Fruit fly (Drosophila melanogaster) whole organism, embryonic: ENCODE measurements around the gene CG15024.
A peak's percentile ranks its signal among the peaks of the same experiment; 100 is the strongest.

Source experiments
- Adf1 ChIP-seq: fragments of 200-800 bp; sonication (Bioruptor generic); IDR thresholded peaks from 2 replicates; pipeline ENCODE4 v1.3.6; 2022; ENCODE audit warnings: missing biosample characterization, missing genetic modification characterization
- CG10321 ChIP-seq: fragments of 200-800 bp; sonication (Bioruptor generic); IDR thresholded peaks from 2 replicates; pipeline ENCODE4 v1.3.6; 2022; ENCODE audit warnings: missing biosample characterization, missing genetic modification characterization
- CG12155 ChIP-seq: fragments of 200-800 bp; sonication (Bioruptor generic); optimal IDR thresholded peaks from 3 replicates; lab custom pipeline; 2016; ENCODE audit warnings: missing biosample characterization, missing genetic modification characterization
- CG12769 ChIP-seq: fragments of 200-800 bp; sonication (Bioruptor generic); optimal IDR thresholded peaks from 2 replicates; lab custom pipeline; 2019; ENCODE audit warnings: missing biosample characterization, mild to moderate bottlenecking, missing genetic modification characterization, moderate library complexity
- CG13123 ChIP-seq: fragments of 200-800 bp; sonication (Bioruptor generic); optimal IDR thresholded peaks from 2 replicates; lab custom pipeline; 2016; ENCODE audit warnings: missing biosample characterization, missing genetic modification characterization
- CG13296 ChIP-seq: fragments of 200-800 bp; sonication (Bioruptor generic); optimal IDR thresholded peaks from 3 replicates; lab custom pipeline; 2018; ENCODE audit warnings: missing biosample characterization, mild to moderate bottlenecking, missing genetic modification characterization
- CG14710 ChIP-seq: fragments of 200-800 bp; sonication (Bioruptor generic); optimal IDR thresholded peaks from 3 replicates; lab custom pipeline; 2019; ENCODE audit warnings: missing biosample characterization, mild to moderate bottlenecking, missing genetic modification characterization, moderate library complexity
- CG1603 ChIP-seq: fragments of 200-800 bp; sonication (Bioruptor generic); optimal IDR thresholded peaks from 2 replicates; lab custom pipeline; 2019; ENCODE audit warnings: missing biosample characterization, mild to moderate bottlenecking, missing genetic modification characterization, moderate library complexity
- CG1647 ChIP-seq: fragments of 200-800 bp; sonication (Bioruptor generic); optimal IDR thresholded peaks from 3 replicates; lab custom pipeline; 2016; ENCODE audit warnings: missing biosample characterization, missing genetic modification characterization
- CG17912 ChIP-seq: fragments of 200-800 bp; sonication (Bioruptor generic); optimal IDR thresholded peaks from 2 replicates; lab custom pipeline; 2018; ENCODE audit warnings: missing biosample characterization, mild to moderate bottlenecking, missing genetic modification characterization
- CG2199 ChIP-seq: fragments of 200-800 bp; sonication (Bioruptor generic); IDR thresholded peaks from 3 replicates; pipeline ENCODE4 v1.3.6; 2022; ENCODE audit warnings: missing biosample characterization, missing genetic modification characterization
- CG2202 ChIP-seq: fragments of 200-800 bp; sonication (Bioruptor generic); optimal IDR thresholded peaks from 2 replicates; lab custom pipeline; 2018; ENCODE audit warnings: missing biosample characterization, mild to moderate bottlenecking, missing genetic modification characterization
- CG2712 ChIP-seq: fragments of 200-800 bp; optimal IDR thresholded peaks from 3 replicates; lab custom pipeline; 2019; ENCODE audit warnings: missing biosample characterization, mild to moderate bottlenecking, missing genetic modification characterization, moderate library complexity
- CG2875 ChIP-seq: fragments of 200-800 bp; sonication (Bioruptor generic); optimal IDR thresholded peaks from 2 replicates; lab custom pipeline; 2017; ENCODE audit warnings: missing biosample characterization, mild to moderate bottlenecking, missing genetic modification characterization, missing genetic modification reagents
- CG2889 ChIP-seq: fragments of 200-800 bp; sonication (Bioruptor generic); IDR thresholded peaks from 3 replicates; pipeline ENCODE4 v1.3.6; 2022; ENCODE audit warnings: missing biosample characterization, missing genetic modification characterization
- CG3163 ChIP-seq: fragments of 200-800 bp; sonication (Bioruptor generic); optimal IDR thresholded peaks from 3 replicates; lab custom pipeline; 2016; ENCODE audit warnings: missing biosample characterization, missing genetic modification characterization
- CG42726 ChIP-seq: fragments of 200-800 bp; sonication (Bioruptor generic); IDR thresholded peaks from 2 replicates; pipeline ENCODE4 v1.3.6; 2022; ENCODE audit warnings: missing biosample characterization, missing genetic modification characterization; ENCODE audit not compliant: partially characterized antibody
- CG43689 ChIP-seq: fragments of 200-800 bp; sonication (Bioruptor generic); IDR thresholded peaks from 2 replicates; pipeline ENCODE4 v1.3.6; 2022; ENCODE audit warnings: missing biosample characterization, missing genetic modification characterization
- CG4707 ChIP-seq: fragments of 200-800 bp; sonication (Bioruptor generic); optimal IDR thresholded peaks from 2 replicates; lab custom pipeline; 2018; ENCODE audit warnings: missing biosample characterization, mild to moderate bottlenecking, missing genetic modification characterization, moderate library complexity
- CG5180 ChIP-seq: fragments of 200-800 bp; sonication (Bioruptor generic); optimal IDR thresholded peaks from 3 replicates; lab custom pipeline; 2017; ENCODE audit warnings: missing biosample characterization, missing genetic modification characterization, mild to moderate bottlenecking, moderate library complexity, missing genetic modification reagents
- CG6254 ChIP-seq: fragments of 200-800 bp; sonication (Bioruptor generic); optimal IDR thresholded peaks from 3 replicates; lab custom pipeline; 2017; ENCODE audit warnings: mild to moderate bottlenecking, missing biosample characterization, missing genetic modification reagents, missing genetic modification characterization
- CG6683 ChIP-seq: fragments of 200-800 bp; sonication (Bioruptor generic); optimal IDR thresholded peaks from 2 replicates; lab custom pipeline; 2017; ENCODE audit warnings: missing biosample characterization, mild to moderate bottlenecking, missing genetic modification characterization, missing genetic modification reagents
- CG8359 ChIP-seq: fragments of 200-800 bp; sonication (Bioruptor generic); optimal IDR thresholded peaks from 2 replicates; lab custom pipeline; 2017; ENCODE audit warnings: missing biosample characterization, mild to moderate bottlenecking, missing genetic modification characterization, borderline replicate concordance
- CG9609 ChIP-seq: fragments of 200-800 bp; sonication (Bioruptor generic); optimal IDR thresholded peaks from 3 replicates; lab custom pipeline; 2016; ENCODE audit warnings: missing biosample characterization, missing genetic modification characterization
- CoRest ChIP-seq: fragments of 200-800 bp; sonication (Bioruptor generic); optimal IDR thresholded peaks from 3 replicates; lab custom pipeline; 2018; ENCODE audit warnings: missing biosample characterization, mild to moderate bottlenecking, missing genetic modification characterization, moderate library complexity
- Dad ChIP-seq: fragments of 200-800 bp; sonication (Bioruptor generic); optimal IDR thresholded peaks from 3 replicates; lab custom pipeline; 2016; ENCODE audit warnings: missing biosample characterization, missing genetic modification characterization
- ERR ChIP-seq: fragments of 200-800 bp; sonication (Bioruptor generic); optimal IDR thresholded peaks from 2 replicates; lab custom pipeline; 2016; ENCODE audit warnings: missing biosample characterization, missing genetic modification characterization
- Fer3 ChIP-seq: fragments of 200-800 bp; sonication (Bioruptor generic); optimal IDR thresholded peaks from 2 replicates; lab custom pipeline; 2018; ENCODE audit warnings: missing biosample characterization, mild to moderate bottlenecking, missing genetic modification characterization, moderate library complexity
- Gsc ChIP-seq: fragments of 200-800 bp; sonication (Bioruptor generic); IDR thresholded peaks from 2 replicates; pipeline ENCODE4 v1.3.6; 2022; ENCODE audit warnings: missing biosample characterization, missing genetic modification characterization
- HLH3B ChIP-seq: fragments of 200-800 bp; sonication (Bioruptor generic); IDR thresholded peaks from 2 replicates; pipeline ENCODE4 v1.3.6; 2022; ENCODE audit warnings: missing biosample characterization, missing genetic modification characterization
- HmgZ ChIP-seq: fragments of 200-800 bp; sonication (Bioruptor generic); optimal IDR thresholded peaks from 2 replicates; lab custom pipeline; 2018; ENCODE audit warnings: missing biosample characterization, mild to moderate bottlenecking, missing genetic modification characterization
- MBD-R2 ChIP-seq: fragments of 200-800 bp; sonication (Bioruptor generic); IDR thresholded peaks from 2 replicates; pipeline ENCODE4 v1.3.6; 2022; ENCODE audit warnings: missing biosample characterization, missing genetic modification characterization
- NFAT ChIP-seq: fragments of 200-800 bp; sonication (Bioruptor generic); IDR thresholded peaks from 2 replicates; pipeline ENCODE4 v1.3.6; 2022; ENCODE audit warnings: missing biosample characterization, missing genetic modification characterization
- Ptx1 ChIP-seq: fragments of 200-800 bp; sonication (Bioruptor generic); IDR thresholded peaks from 2 replicates; pipeline ENCODE4 v1.3.6; 2022; ENCODE audit warnings: missing biosample characterization, missing genetic modification characterization
- Rx ChIP-seq: fragments of 200-800 bp; sonication (Bioruptor generic); IDR thresholded peaks from 2 replicates; pipeline ENCODE4 v1.3.6; 2022; ENCODE audit warnings: missing biosample characterization, missing genetic modification characterization
- Stat92E ChIP-seq, 3 experiments: fragments of >200 bp in 2 of 3; fragments of 200-800 bp in 1 of 3; sonication (Bioruptor generic) in 1 of 3; optimal IDR thresholded peaks; 2 replicates each; lab custom pipeline; 2017 to 2019; ENCODE audit warnings: missing biosample characterization in 3 of 3, missing genetic modification characterization in 3 of 3, mild to moderate bottlenecking in 1 of 3, moderate library complexity in 1 of 3
- ase ChIP-seq: fragments of 200-800 bp; sonication (Bioruptor generic); IDR thresholded peaks from 3 replicates; pipeline ENCODE4 v1.3.6; 2022; ENCODE audit warnings: missing biosample characterization, missing genetic modification characterization
- crp ChIP-seq, 2 experiments: fragments of 200-800 bp; sonication (Bioruptor generic); optimal IDR thresholded peaks; 2 replicates in 1 of 2; 3 replicates in 1 of 2; lab custom pipeline; 2017; ENCODE audit warnings: missing biosample characterization in 2 of 2, missing genetic modification characterization in 2 of 2, mild to moderate bottlenecking in 1 of 2, moderate library complexity in 1 of 2
- dysf ChIP-seq: fragments of 200-800 bp; sonication (Bioruptor generic); IDR thresholded peaks from 3 replicates; pipeline ENCODE4 v1.3.6; 2022; ENCODE audit warnings: missing biosample characterization, missing genetic modification characterization
- gro ChIP-seq: fragments of 200-800 bp; sonication (Bioruptor generic); optimal IDR thresholded peaks from 2 replicates; lab custom pipeline; 2016; ENCODE audit warnings: missing biosample characterization, missing genetic modification characterization
- h ChIP-seq: fragments of >200 bp; optimal IDR thresholded peaks from 2 replicates; lab custom pipeline; 2017
- nau ChIP-seq: fragments of 200-800 bp; sonication (Bioruptor generic); optimal IDR thresholded peaks from 3 replicates; lab custom pipeline; 2017; ENCODE audit warnings: missing biosample characterization, mild to moderate bottlenecking, missing genetic modification characterization, missing genetic modification reagents
- nmo ChIP-seq: fragments of 200-800 bp; sonication (Bioruptor generic); optimal IDR thresholded peaks from 2 replicates; lab custom pipeline; 2018; ENCODE audit warnings: missing biosample characterization, mild to moderate bottlenecking, missing genetic modification characterization, moderate library complexity
- pho ChIP-seq: fragments of 200-800 bp; sonication (Bioruptor generic); optimal IDR thresholded peaks from 2 replicates; lab custom pipeline; 2016; ENCODE audit warnings: missing biosample characterization, missing genetic modification characterization
- pita ChIP-seq: fragments of 200-800 bp; sonication (Bioruptor generic); optimal IDR thresholded peaks from 2 replicates; lab custom pipeline; 2017; ENCODE audit warnings: missing biosample characterization, mild to moderate bottlenecking, missing genetic modification characterization
- pnt ChIP-seq: fragments of 200-800 bp; sonication (Bioruptor generic); optimal IDR thresholded peaks from 3 replicates; lab custom pipeline; 2016; ENCODE audit warnings: missing biosample characterization, missing genetic modification characterization
- pzg ChIP-seq: fragments of 200-800 bp; sonication (Bioruptor generic); optimal IDR thresholded peaks from 3 replicates; lab custom pipeline; 2018; ENCODE audit warnings: missing biosample characterization, mild to moderate bottlenecking, missing genetic modification characterization, moderate library complexity
- schlank ChIP-seq: fragments of 200-800 bp; sonication (Bioruptor generic); optimal IDR thresholded peaks from 2 replicates; lab custom pipeline; 2018; ENCODE audit warnings: missing biosample characterization, mild to moderate bottlenecking, missing genetic modification characterization
- scrt ChIP-seq: fragments of 200-800 bp; sonication (Bioruptor generic); optimal IDR thresholded peaks from 2 replicates; lab custom pipeline; 2018; ENCODE audit warnings: missing biosample characterization, mild to moderate bottlenecking, missing genetic modification characterization, moderate library complexity
- vnd ChIP-seq: fragments of 200-800 bp; sonication (Bioruptor generic); IDR thresholded peaks from 3 replicates; pipeline ENCODE4 v1.3.6; 2022; ENCODE audit warnings: missing biosample characterization, missing genetic modification characterization; ENCODE audit not compliant: partially characterized antibody

Gene CG15024

DNA sequence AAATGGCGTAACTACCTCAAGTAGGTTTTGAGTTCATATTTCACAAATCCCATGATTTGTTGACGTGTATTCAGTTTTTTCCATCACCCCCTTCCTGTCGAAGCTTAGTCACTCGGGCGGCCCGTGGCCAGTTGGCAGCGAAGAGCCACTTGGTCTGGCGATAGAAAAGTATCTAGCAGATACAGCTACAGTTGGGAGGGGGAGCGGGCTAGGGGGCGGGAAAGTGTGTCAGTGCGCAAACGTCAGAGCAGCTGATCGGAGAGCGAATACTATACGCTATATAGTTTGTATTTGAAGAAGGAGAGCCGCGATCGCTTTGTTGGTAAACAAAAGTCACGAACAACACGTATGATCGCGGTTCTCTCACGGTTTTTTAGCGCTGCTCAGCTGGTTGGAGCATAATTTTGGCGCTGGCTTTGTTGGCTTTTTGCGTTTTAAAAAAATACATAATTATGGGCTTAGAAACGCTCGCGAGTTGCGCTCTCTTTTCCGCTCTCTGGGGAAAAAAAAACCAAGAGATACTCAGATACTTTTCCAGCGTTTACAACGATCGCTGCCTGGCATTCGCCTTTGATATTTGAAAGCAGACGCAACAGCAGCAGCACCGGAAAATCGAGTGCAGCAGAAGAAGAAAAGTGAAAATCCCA lies 49.7 kb downstream of the CG15024 start (continued):
- TF ChIP-seq HmgZ (tag; lab: Kevin White, UChicago) (peak; percentile 45), Rx (GFP tag; lab: Robert Waterston, UW) (no peak), scrt (GFP tag; lab: Kevin White, UChicago) (no peak), schlank (tag; lab: Kevin White, UChicago) (peak; percentile 10), MBD-R2 (GFP tag; lab: Robert Waterston, UW) (peak; percentile 16; the same call in 1 of the 2 replicates), CG6254 (GFP tag; lab: Kevin White, UChicago) (no peak), Fer3 (no peak), ERR (no peak), CG8359 (GFP tag; lab: Kevin White, UChicago) (no peak), CG2875 (no peak), CG3163 (GFP tag; lab: Kevin White, UChicago) (no peak), CG9609 (GFP tag; lab: Kevin White, UChicago) (no peak), CG6683 (GFP tag; lab: Kevin White, UChicago) (no peak), CG2712 (no peak), Adf1 (GFP tag; lab: Robert Waterston, UW) (peak; percentile 69), CG1603 (no peak), CG2199 (GFP tag; lab: Robert Waterston, UW) (0 out of 3 replicates have a peak, but pooled peaks have one; percentile 29), CG5180 (GFP tag; lab: Kevin White, UChicago) (peak; percentile 70), Stat92E (GFP tag; optimal IDR thresholded peaks at IDR 0.05; lab: Kevin White, UChicago) (no peak), CG1647 (no peak), ase (no peak), pho (no peak), Dad (no peak), CoRest (tag; lab: Kevin White, UChicago) (no peak), CG43689 (no peak), nau (GFP tag; lab: Kevin White, UChicago) (no peak), CG4707 (GFP tag; lab: Kevin White, UChicago) (no peak), CG10321 (GFP tag; lab: Robert Waterston, UW) (no peak), pzg (GFP tag; lab: Kevin White, UChicago) (no peak), nmo (GFP tag; lab: Kevin White, UChicago) (no peak), CG2202 (no peak), CG42726 (GFP tag; lab: Robert Waterston, UW) (no peak), dysf (GFP tag; lab: Robert Waterston, UW) (no peak), pnt (no peak), CG12769 (peak; percentile 88), CG13296 (GFP tag; lab: Kevin White, UChicago) (peak; percentile 21), CG13123 (GFP tag; lab: Kevin White, UChicago) (no peak), Ptx1 (GFP tag; lab: Robert Waterston, UW) (peak; percentile 36; the same call in 1 of the 2 replicates), vnd (GFP tag; lab: Robert Waterston, UW) (no peak), Gsc (no peak), crp (GFP tag; optimal IDR thresholded peaks at IDR 0.05; lab: Kevin White, UChicago) (peak in 1 of 2 experiments; percentile 77), CG2889 (GFP tag; lab: Robert Waterston, UW) (no peak), NFAT (GFP tag; lab: Robert Waterston, UW) (peak; percentile 82), CG12155 (no peak), HLH3B (0 out of 2 replicates have a peak, but pooled peaks have one; percentile 7), gro (GFP tag; lab: Kevin White, UChicago) (peak; percentile 28), h (lab: Kevin White, UChicago) (no peak), pita (GFP tag; lab: Kevin White, UChicago) (no peak), CG14710 (tag; lab: Kevin White, UChicago) (no peak), CG17912 (peak; percentile 25)
